Worm (Caenorhabditis elegans): Measurements from ENCODE around the gene sru-42.
"Not testable (repeated sequence)": the region's sequence is repeated elsewhere in the genome, so short reads cannot be mapped to it uniquely, and the experiment has no call there.

Gene sru-42

ce11 chrV:15666718-15667117 lies 16.5 kb downstream of the sru-42 start (continued):
- TF ChIP-seq nhr-237 (tag; optimal IDR thresholded peaks at IDR 0.05) (no peak), nhr-25 (tag; optimal IDR thresholded peaks at IDR 0.05; ENCODE audit: borderline replicate concordance, insufficient read depth) (no peak)

DNA sequence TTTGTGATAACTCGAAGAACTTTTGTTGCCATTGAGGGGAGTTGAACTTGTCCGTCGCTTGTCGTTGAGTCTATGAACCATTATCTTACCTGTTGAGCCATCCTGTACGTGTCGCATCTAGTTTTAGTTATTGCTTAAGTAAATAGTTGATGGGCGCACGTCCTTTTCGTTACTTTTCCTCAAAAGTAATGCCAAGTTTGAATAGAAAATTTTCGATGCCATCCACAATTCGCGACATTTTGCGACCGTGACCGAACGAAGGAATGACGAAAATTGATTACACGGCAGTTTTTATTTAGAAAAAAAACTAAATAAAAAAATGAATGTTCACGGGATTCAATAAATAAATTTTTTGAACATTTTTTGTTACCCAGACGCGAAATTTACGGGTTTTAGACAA lies 17.9 kb downstream of the sru-42 start, which contains the start of gene F53E4.1:
TSS of gene F53E4.1 (minus strand) at position 101 of the 400 bp plus-strand sequence.
- TF ChIP-seq zip-11 (GFP tag; IDR thresholded peaks at IDR 0.05); lsy-2 (tag; optimal IDR thresholded peaks at IDR 0.05); ceh-28 (tag; optimal IDR thresholded peaks at IDR 0.05): not testable (repeated sequence)

ce11 chrV:15668870-15669269 lies 18.6 kb downstream of the sru-42 start, which contains the start of gene K06B4.4:
Gene K06B4.4, plus strand, starts transcription at chrV:15669170.
- TF ChIP-seq zag-1 (tag; optimal IDR thresholded peaks at IDR 0.05) (no peak), lir-3 (tag; optimal IDR thresholded peaks at IDR 0.05) (no peak), lin-15B (tag; optimal IDR thresholded peaks at IDR 0.05) (no peak), fos-1 (tag; optimal IDR thresholded peaks at IDR 0.05) (no peak), tag-97 (GFP tag; IDR thresholded peaks at IDR 0.05) (no peak), hif-1 (tag; optimal IDR thresholded peaks at IDR 0.05) (no peak), mes-2 (tag; optimal IDR thresholded peaks at IDR 0.05; ENCODE audit: poor library complexity, severe bottlenecking) (no peak), F44E2.7 (GFP tag; IDR thresholded peaks at IDR 0.05) (no peak), F26F4.8 (GFP tag; conservative IDR thresholded peaks at IDR 0.05) (no peak), pha-4 (GFP tag; IDR thresholded peaks at IDR 0.05) (no peak), pha-4 (tag; optimal IDR thresholded peaks at IDR 0.05) (no peak), F49E8.2 (tag; optimal IDR thresholded peaks at IDR 0.05; ENCODE audit: borderline replicate concordance) (no peak), vab-7 (GFP tag; IDR thresholded peaks at IDR 0.05) (no peak), T20F7.1 (GFP tag; optimal IDR thresholded peaks at IDR 0.05) (no peak), daf-16 (GFP tag; optimal IDR thresholded peaks at IDR 0.05) (no peak), daf-16 (tag; optimal IDR thresholded peaks at IDR 0.05) (no peak), ZK546.5 (tag; optimal IDR thresholded peaks at IDR 0.05) (no peak), pqm-1 (tag; optimal IDR thresholded peaks at IDR 0.05) (no peak)

- TF ChIP-seq zfp-3 (GFP tag; conservative IDR thresholded peaks at IDR 0.05); lir-3 (tag; optimal IDR thresholded peaks at IDR 0.05); egl-43 (GFP tag; IDR thresholded peaks at IDR 0.05): not testable (repeated sequence)
These were observed 19.9 kb downstream of the sru-42 start, which contains the start of gene K06B4.15 for ce11 chrV:15670139-15670538. Gene K06B4.15, plus strand, starts transcription at chrV:15670439.

DNA sequence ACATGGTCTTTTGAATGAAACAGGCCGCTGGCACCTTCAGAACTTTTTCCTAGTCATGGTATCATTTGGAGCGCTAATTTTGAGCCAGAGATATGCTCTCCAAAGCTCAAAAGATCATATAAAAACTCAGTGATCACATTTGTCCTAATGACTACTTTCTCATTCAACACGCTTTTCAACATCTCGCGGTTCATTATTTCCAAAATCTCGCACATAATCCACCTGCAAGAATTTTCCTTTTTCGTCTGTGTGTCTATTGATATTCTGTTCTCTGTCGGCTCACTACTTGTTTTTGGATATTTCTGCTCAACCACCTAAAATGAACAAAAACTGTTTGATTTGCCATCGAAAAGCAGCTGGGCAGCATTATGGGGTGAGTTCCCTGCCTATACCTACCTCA lies 23.4 kb downstream of the sru-42 start, which contains the start of gene nhr-51:
TSS of gene nhr-51 (plus strand) at position 301 of the 400 bp plus-strand sequence.
- TF ChIP-seq Y48G9A.11 (GFP tag; IDR thresholded peaks at IDR 0.05) (no peak), ceh-82 (tag; optimal IDR thresholded peaks at IDR 0.05) (no peak), lin-15B (tag; optimal IDR thresholded peaks at IDR 0.05) (no peak), daf-12 (tag; optimal IDR thresholded peaks at IDR 0.05) (no peak)

ce11 chrV:15674899-15675298 lies 24.6 kb downstream of the sru-42 start:
- TF ChIP-seq dmd-8 (GFP tag; IDR thresholded peaks at IDR 0.05) (0 out of 2 replicates have a peak, but pooled peaks have one; percentile 31), ztf-7 (tag; optimal IDR thresholded peaks at IDR 0.05) (no peak), daf-16 (GFP tag; optimal IDR thresholded peaks at IDR 0.05) (no peak), daf-16 (tag; optimal IDR thresholded peaks at IDR 0.05) (no peak), nhr-11 (tag; optimal IDR thresholded peaks at IDR 0.05) (no peak), aha-1 (tag) (no peak), mdt-29 (GFP tag; IDR thresholded peaks at IDR 0.05) (no peak), Y48G9A.11 (GFP tag; IDR thresholded peaks at IDR 0.05) (no peak), nhr-48 (tag; optimal IDR thresholded peaks at IDR 0.05) (no peak), snpc-4 (tag; optimal IDR thresholded peaks at IDR 0.05) (no peak), ceh-82 (tag; optimal IDR thresholded peaks at IDR 0.05) (no peak), set-16 (GFP tag; IDR thresholded peaks at IDR 0.05) (peak; percentile 55), jun-1 (tag; optimal IDR thresholded peaks at IDR 0.05) (no peak), hmg-1.1 (GFP tag; IDR thresholded peaks at IDR 0.05) (no peak), madf-9 (GFP tag; conservative IDR thresholded peaks at IDR 0.05) (no peak), snpc-1.2 (GFP tag; IDR thresholded peaks at IDR 0.05) (no peak)
